Worm (Caenorhabditis elegans) whole organism, early embryonic: ENCODE measurements around the gene vps-26.

ENCODE experiments used
- aly-1 ChIP-seq: sonication (generic microtip); optimal IDR thresholded peaks from 2 replicates; lab custom pipeline; 2016; ENCODE audit warnings: missing genetic modification characterization, missing compliant biosample characterization
- ama-1 ChIP-seq: fragments of 150-350 bp; optimal IDR thresholded peaks from 2 replicates; lab custom pipeline; 2014
- ceh-13 ChIP-seq: fragments of 200-800 bp; sonication (Bioruptor generic); optimal IDR thresholded peaks from 2 replicates; lab custom pipeline; 2018; ENCODE audit warnings: mild to moderate bottlenecking, missing genetic modification characterization, missing compliant biosample characterization
- ceh-36 ChIP-seq: sonication (generic microtip); optimal IDR thresholded peaks from 2 replicates; lab custom pipeline; 2016; ENCODE audit warnings: missing genetic modification characterization, inconsistent platforms, missing compliant biosample characterization
- flt-1 ChIP-seq: fragments of 200-800 bp; sonication (Bioruptor generic); IDR thresholded peaks from 2 replicates; pipeline ENCODE4 v1.3.6; 2022; ENCODE audit warnings: missing genetic modification characterization, missing compliant biosample characterization
- hmg-4 ChIP-seq: fragments of 200-800 bp; sonication (Bioruptor generic); optimal IDR thresholded peaks from 2 replicates; lab custom pipeline; 2018; ENCODE audit warnings: mild to moderate bottlenecking, missing genetic modification characterization, missing compliant biosample characterization
- hnd-1 ChIP-seq: sonication (generic microtip); optimal IDR thresholded peaks from 2 replicates; lab custom pipeline; 2016; ENCODE audit warnings: missing genetic modification characterization, missing compliant biosample characterization
- sea-1 ChIP-seq: fragments of 200-800 bp; sonication (Bioruptor generic); conservative IDR thresholded peaks from 2 replicates; pipeline ENCODE4 v1.3.6; 2022; ENCODE audit warnings: missing genetic modification characterization, missing compliant biosample characterization
- tbx-11 ChIP-seq: fragments of 200-800 bp; sonication (Bioruptor generic); IDR thresholded peaks from 2 replicates; pipeline ENCODE4 v1.3.6; 2022; ENCODE audit warnings: missing genetic modification characterization, missing compliant biosample characterization
- tbx-37 ChIP-seq: fragments of 200-800 bp; sonication (Bioruptor generic); conservative IDR thresholded peaks from 2 replicates; pipeline ENCODE4 v1.3.6; 2022; ENCODE audit warnings: missing genetic modification reagents, missing genetic modification characterization, missing compliant biosample characterization
- tra-4 ChIP-seq: sonication (generic microtip); optimal IDR thresholded peaks from 2 replicates; lab custom pipeline; 2017; ENCODE audit warnings: missing genetic modification characterization, missing compliant biosample characterization

DNA sequence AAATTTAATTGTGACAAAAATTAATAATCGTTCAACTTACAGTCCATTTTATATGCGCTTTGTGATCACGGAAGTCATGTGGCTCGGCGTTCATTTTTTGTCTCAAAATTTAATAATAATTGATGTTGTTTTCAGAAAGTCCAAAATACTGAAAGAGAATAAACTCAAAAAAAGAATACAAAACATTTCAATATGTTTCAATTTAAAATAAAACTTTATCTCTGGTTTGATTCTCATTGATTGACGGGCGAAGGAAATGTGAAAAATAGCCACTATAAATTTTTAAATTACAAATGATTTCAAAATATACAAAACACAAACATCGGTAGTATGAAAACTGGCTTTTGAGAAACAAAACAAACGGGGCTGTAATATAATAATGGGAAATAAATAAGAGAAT is 2.4 kb downstream of the vps-26 start, which contains the start of gene T20D3.6:
- TF ChIP-seq aly-1 (tag; lab: Kevin White, UChicago) = no peak
- no peak for TF ChIP-seq tbx-37
- TF ChIP-seq ama-1 (lab: Kevin White, UChicago) = no peak
- TF ChIP-seq tbx-11 (GFP tag; lab: Robert Waterston, UW) = no peak
- TF ChIP-seq sea-1 (GFP tag; lab: Robert Waterston, UW) = no peak
- no peak for TF ChIP-seq hnd-1
- TF ChIP-seq hmg-4 (GFP tag; lab: Kevin White, UChicago) = no peak
- no peak for TF ChIP-seq tra-4 (tag; lab: Kevin White, UChicago)
- no peak for TF ChIP-seq flt-1 (GFP tag; lab: Robert Waterston, UW)
- TF ChIP-seq ceh-13 = no peak
- no peak for TF ChIP-seq ceh-36 (tag; lab: Kevin White, UChicago)
